Worm (Caenorhabditis elegans) whole organism, L1 larva: ENCODE data around the gene ech-5.

ENCODE experiments used
- ces-1 ChIP-seq: fragments of 150-350 bp; optimal IDR thresholded peaks from 2 replicates; lab custom pipeline; 2014; ENCODE audit warnings: missing biosample characterization, missing genetic modification reagents, missing genetic modification characterization
- efl-1 ChIP-seq, 4 experiments: fragments of 150-350 bp; optimal IDR thresholded peaks in 3 of 4; peaks in 1 of 4; 1 replicate in 1 of 4; 2 replicates in 3 of 4; lab custom pipeline; 2014; ENCODE audit warnings: missing biosample characterization in 2 of 4, missing genetic modification characterization in 2 of 4, missing genetic modification reagents in 2 of 4
- fkh-10 ChIP-seq: sonication (generic microtip); optimal IDR thresholded peaks from 2 replicates; lab custom pipeline; 2017; ENCODE audit warnings: missing biosample characterization, missing genetic modification reagents, missing genetic modification characterization
- mep-1 ChIP-seq: fragments of 150-350 bp; optimal IDR thresholded peaks from 2 replicates; lab custom pipeline; 2014; ENCODE audit warnings: missing biosample characterization, missing genetic modification characterization
- skn-1 ChIP-seq: fragments of 150-350 bp; optimal IDR thresholded peaks from 2 replicates; lab custom pipeline; 2014; ENCODE audit warnings: missing biosample characterization, missing genetic modification characterization
- unc-130 ChIP-seq: fragments of 150-350 bp; optimal IDR thresholded peaks from 2 replicates; lab custom pipeline; 2017; ENCODE audit warnings: missing biosample characterization, missing genetic modification characterization, inconsistent platforms

DNA sequence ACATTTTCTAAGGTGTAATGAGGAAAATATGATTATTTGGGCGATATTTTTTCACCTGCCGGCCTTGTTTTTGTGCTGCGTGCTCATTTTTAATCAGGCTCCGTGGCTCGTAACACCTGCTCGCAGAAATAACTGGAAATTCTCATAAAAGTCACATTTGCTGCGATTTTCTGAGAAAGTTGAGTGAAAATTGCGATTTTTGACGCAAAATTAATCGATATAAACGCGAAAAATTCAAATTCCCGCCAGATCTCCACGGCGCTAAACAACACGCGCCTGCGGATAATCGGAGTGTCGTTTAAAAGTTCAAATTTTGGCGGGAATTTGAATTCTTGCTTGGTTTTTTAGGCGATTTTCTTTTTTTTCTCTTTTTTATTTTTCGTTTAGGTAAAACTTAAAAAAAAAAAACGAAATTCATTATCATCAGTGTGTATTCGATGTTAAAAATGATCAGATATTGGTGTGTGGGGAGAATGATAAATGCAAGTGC, 10.2 kb downstream of the ech-5 start, which contains the start of gene Y55F3BL.6:
- TF ChIP-seq mep-1 (tag; lab: Kevin White, UChicago) (no peak), skn-1 (no peak), fkh-10 (GFP tag; lab: Kevin White, UChicago) (no peak), unc-130 (no peak), efl-1 (optimal IDR thresholded peaks at IDR 0.05; lab: Kevin White, UChicago) (no peak), efl-1 (GFP tag; optimal IDR thresholded peaks at IDR 0.05 in 1 of 2; lab: Kevin White, UChicago) (peak in 1 of 2 experiments; percentile 24), ces-1 (GFP tag; lab: Kevin White, UChicago) (no peak)
